Fruit fly (Drosophila melanogaster): ENCODE results near the gene Ssb-c31a.
A peak's percentile ranks its signal among the peaks of the same experiment; 100 is the strongest.

The Ssb-c31a gene

dm6 chr2L:8164219-8164618 lies 46.9 kb upstream of the Ssb-c31a start (continued):
- TF ChIP-seq E2f1 (GFP tag; IDR thresholded peaks at IDR 0.05): peak; percentile 56; the same call in 1 of the 2 replicates
- TF ChIP-seq CG15073 (GFP tag; optimal IDR thresholded peaks at IDR 0.05): no peak
- no peak for TF ChIP-seq Ravus (GFP tag; IDR thresholded peaks at IDR 0.05)
- peak; percentile 31 for TF ChIP-seq Sry-δ (GFP tag; optimal IDR thresholded peaks at IDR 0.05)
- TF ChIP-seq CG17385 (GFP tag; optimal IDR thresholded peaks at IDR 0.05): peak; percentile 72
- no peak for TF ChIP-seq h (optimal IDR thresholded peaks at IDR 0.05)
- TF ChIP-seq CG42726 (GFP tag; IDR thresholded peaks at IDR 0.05; ENCODE audit: partially characterized antibody): no peak
- TF ChIP-seq CG1603 (tag; optimal IDR thresholded peaks at IDR 0.05): peak; percentile 87
- peak; percentile 76; the same call in 1 of the 2 replicates for TF ChIP-seq CG1024 (GFP tag; IDR thresholded peaks at IDR 0.05)
- peak; percentile 2 for TF ChIP-seq CG4282 (GFP tag; optimal IDR thresholded peaks at IDR 0.05)
- peak; percentile 92 for TF ChIP-seq CG17568 (GFP tag; optimal IDR thresholded peaks at IDR 0.05)
- peak; percentile 52 for TF ChIP-seq HmgZ (tag; optimal IDR thresholded peaks at IDR 0.05)
- TF ChIP-seq rib (GFP tag; IDR thresholded peaks at IDR 0.05): no peak
- TF ChIP-seq Mrtf (GFP tag; IDR thresholded peaks at IDR 0.05): peak; percentile 53; the same call in 2 of the 3 replicates
- TF ChIP-seq CG7271 (tag; optimal IDR thresholded peaks at IDR 0.05): peak; percentile 31
- TF ChIP-seq CG3726 (GFP tag; IDR thresholded peaks at IDR 0.05): 0 out of 3 replicates have a peak, but pooled peaks have one; percentile 31
- no peak for TF ChIP-seq Deaf1 (tag; optimal IDR thresholded peaks at IDR 0.05)
- TF ChIP-seq CG10654 (GFP tag; optimal IDR thresholded peaks at IDR 0.05): peak; percentile 57
- peak; percentile 92; the same call in 1 of the 2 replicates for TF ChIP-seq chm (GFP tag; IDR thresholded peaks at IDR 0.05)
- TF ChIP-seq CG6689 (GFP tag; IDR thresholded peaks at IDR 0.05): peak; percentile 62
- peak; percentile 80 for TF ChIP-seq YL-1 (GFP tag; optimal IDR thresholded peaks at IDR 0.05)
- TF ChIP-seq Mad (GFP tag; optimal IDR thresholded peaks at IDR 0.05): peak; percentile 62
- peak; percentile 80 for TF ChIP-seq Spps (tag; optimal IDR thresholded peaks at IDR 0.05)
- no peak for TF ChIP-seq nom (GFP tag; optimal IDR thresholded peaks at IDR 0.05)
- no peak; the same call in 2 of the 3 replicates for TF ChIP-seq CG14050 (GFP tag; IDR thresholded peaks at IDR 0.05)
- TF ChIP-seq cato (GFP tag; optimal IDR thresholded peaks at IDR 0.05; ENCODE audit: borderline replicate concordance): peak; percentile 43
- no peak for TF ChIP-seq cas (GFP tag; IDR thresholded peaks at IDR 0.05)
- no peak for TF ChIP-seq Bgb (GFP tag; IDR thresholded peaks at IDR 0.05; ENCODE audit: partially characterized antibody)
- TF ChIP-seq CG4424 (GFP tag; optimal IDR thresholded peaks at IDR 0.05): peak; percentile 71
- peak; percentile 51 for TF ChIP-seq btn (GFP tag; optimal IDR thresholded peaks at IDR 0.05)
- TF ChIP-seq maf-S (GFP tag; optimal IDR thresholded peaks at IDR 0.05): peak; percentile 63
- no peak for TF ChIP-seq Ada2b (GFP tag; IDR thresholded peaks at IDR 0.05)
- no peak for TF ChIP-seq Myb (GFP tag; optimal IDR thresholded peaks at IDR 0.05)
- TF ChIP-seq fd96Cb (tag; optimal IDR thresholded peaks at IDR 0.05): peak; percentile 72
- peak; percentile 82 for TF ChIP-seq org-1 (GFP tag; optimal IDR thresholded peaks at IDR 0.05)
- peak; percentile 58 for TF ChIP-seq CG6854 (GFP tag; optimal IDR thresholded peaks at IDR 0.05)
- TF ChIP-seq chif (GFP tag; optimal IDR thresholded peaks at IDR 0.05): peak; percentile 71 to 79
- TF ChIP-seq Hr51 (GFP tag; optimal IDR thresholded peaks at IDR 0.05): peak; percentile 36 to 49
- TF ChIP-seq CG10462 (GFP tag; optimal IDR thresholded peaks at IDR 0.05): peak; percentile 81
- TF ChIP-seq so (GFP tag; IDR thresholded peaks at IDR 0.05): peak; percentile 79; the same call in 2 of the 3 replicates
- TF ChIP-seq Dp (GFP tag; optimal IDR thresholded peaks at IDR 0.05): no peak
- peak; percentile 40 for TF ChIP-seq H2.0 (GFP tag; IDR thresholded peaks at IDR 0.05)
- no peak for TF ChIP-seq Oaz (GFP tag; IDR thresholded peaks at IDR 0.05)
- TF ChIP-seq H15 (GFP tag; IDR thresholded peaks at IDR 0.05): peak; percentile 50; the same call in 1 of the 3 replicates
- peak; percentile 75 for TF ChIP-seq CG11504 (tag; optimal IDR thresholded peaks at IDR 0.05)
- TF ChIP-seq Adf1 (GFP tag; IDR thresholded peaks at IDR 0.05): no peak
- peak; percentile 78 for TF ChIP-seq Fer3 (tag; optimal IDR thresholded peaks at IDR 0.05)
- TF ChIP-seq NC2α (GFP tag; optimal IDR thresholded peaks at IDR 0.05): peak; percentile 77
- TF ChIP-seq CG15514 (GFP tag; optimal IDR thresholded peaks at IDR 0.05): peak; percentile 54
- TF ChIP-seq CG12744 (GFP tag; optimal IDR thresholded peaks at IDR 0.05): peak; percentile 66
- TF ChIP-seq pho (GFP tag; optimal IDR thresholded peaks at IDR 0.05): no peak

All from whole organism, embryonic.